Worm (Caenorhabditis elegans) whole organism, L1 larva: ENCODE data around the gene Y37H2A.11.

Experiments used
- C34B4.2 ChIP-seq: sonication (generic microtip); optimal IDR thresholded peaks from 2 replicates; lab custom pipeline; 2017; ENCODE audit warnings: mild to moderate bottlenecking, missing genetic modification characterization, missing compliant biosample characterization
- alr-1 ChIP-seq: fragments of 200-800 bp; sonication (Bioruptor generic); optimal IDR thresholded peaks from 2 replicates; lab custom pipeline; 2018; ENCODE audit warnings: borderline replicate concordance, mild to moderate bottlenecking, missing genetic modification characterization, missing compliant biosample characterization
- ama-1 ChIP-seq: fragments of 150-350 bp; optimal IDR thresholded peaks from 2 replicates; lab custom pipeline; 2014
- blmp-1 ChIP-seq: fragments of 150-350 bp; optimal IDR thresholded peaks from 2 replicates; lab custom pipeline; 2014; ENCODE audit warnings: missing biosample characterization, missing genetic modification characterization
- ceh-8 ChIP-seq: fragments of 200-800 bp; sonication (Bioruptor generic); optimal IDR thresholded peaks from 2 replicates; lab custom pipeline; 2018; ENCODE audit warnings: mild to moderate bottlenecking, missing genetic modification characterization, moderate library complexity, missing compliant biosample characterization
- efl-3 ChIP-seq: fragments of 200-800 bp; sonication (Bioruptor generic); optimal IDR thresholded peaks from 2 replicates; lab custom pipeline; 2018; ENCODE audit warnings: mild to moderate bottlenecking, missing genetic modification characterization, missing compliant biosample characterization
- egl-13 ChIP-seq: sonication (generic microtip); optimal IDR thresholded peaks from 2 replicates; lab custom pipeline; 2016; ENCODE audit warnings: missing genotype, missing genetic modification reagents, missing genetic modification characterization, missing compliant biosample characterization
- egl-27 ChIP-seq, 2 experiments: fragments of 150-350 bp in 1 of 2; sonication (generic microtip); optimal IDR thresholded peaks; 3 replicates each; lab custom pipeline; 2017 to 2018; ENCODE audit warnings: missing biosample characterization in 2 of 2, missing genetic modification characterization in 2 of 2, missing genetic modification reagents in 2 of 2
- elt-2 ChIP-seq: sonication (generic microtip); optimal IDR thresholded peaks from 2 replicates; lab custom pipeline; 2016; ENCODE audit warnings: missing genetic modification characterization, mild to moderate bottlenecking, inconsistent platforms, missing compliant biosample characterization, missing genetic modification reagents
- elt-3 ChIP-seq, 6 experiments: fragments of 150-350 bp in 1 of 6; sonication (generic microtip); optimal IDR thresholded peaks; 2 replicates each; lab custom pipeline; 2017 to 2018; ENCODE audit warnings: missing biosample characterization in 6 of 6, missing genetic modification characterization in 6 of 6, inconsistent platforms in 1 of 6
- fkh-4 ChIP-seq: sonication (generic microtip); optimal IDR thresholded peaks from 2 replicates; lab custom pipeline; 2016; ENCODE audit warnings: missing compliant biosample characterization, missing genetic modification characterization, borderline replicate concordance
- fkh-8 ChIP-seq: sonication (generic microtip); optimal IDR thresholded peaks from 2 replicates; lab custom pipeline; 2016; ENCODE audit warnings: mild to moderate bottlenecking, missing genetic modification characterization, missing compliant biosample characterization
- hlh-4 ChIP-seq: sonication (generic microtip); optimal IDR thresholded peaks from 2 replicates; lab custom pipeline; 2016; ENCODE audit warnings: mild to moderate bottlenecking, missing genetic modification characterization, missing compliant biosample characterization
- hpl-2 ChIP-seq: fragments of 150-350 bp; optimal IDR thresholded peaks from 2 replicates; lab custom pipeline; 2014; ENCODE audit warnings: missing biosample characterization, missing genetic modification reagents, missing genetic modification characterization
- irx-1 ChIP-seq: sonication (generic microtip); optimal IDR thresholded peaks from 2 replicates; lab custom pipeline; 2016; ENCODE audit warnings: missing genetic modification characterization, missing compliant biosample characterization
- jun-1 ChIP-seq: fragments of 150-350 bp; optimal IDR thresholded peaks from 2 replicates; lab custom pipeline; 2014; ENCODE audit warnings: missing biosample characterization, missing genetic modification reagents, missing genetic modification characterization
- lin-13 ChIP-seq: fragments of 150-350 bp; optimal IDR thresholded peaks from 2 replicates; lab custom pipeline; 2014; ENCODE audit warnings: missing biosample characterization, missing genetic modification reagents, missing genetic modification characterization
- lin-15B ChIP-seq: fragments of 150-350 bp; sonication (generic microtip); optimal IDR thresholded peaks from 3 replicates; lab custom pipeline; 2014; ENCODE audit warnings: missing biosample characterization, missing genetic modification characterization
- lin-35 ChIP-seq, 2 experiments: fragments of 150-350 bp; optimal IDR thresholded peaks; 2 replicates each; lab custom pipeline; 2014; ENCODE audit warnings: missing biosample characterization in 2 of 2, missing genetic modification characterization in 2 of 2, missing genetic modification reagents in 2 of 2
- lin-39 ChIP-seq: fragments of 150-350 bp; optimal IDR thresholded peaks from 2 replicates; lab custom pipeline; 2014; ENCODE audit warnings: missing biosample characterization, missing genetic modification reagents, missing genetic modification characterization
- mab-9 ChIP-seq: fragments of 200-800 bp; sonication (Bioruptor generic); IDR thresholded peaks from 2 replicates; pipeline ENCODE4 v1.3.6; 2022; ENCODE audit warnings: missing genetic modification reagents, missing genetic modification characterization, missing compliant biosample characterization
- mef-2 ChIP-seq: fragments of 150-350 bp; optimal IDR thresholded peaks from 2 replicates; lab custom pipeline; 2014; ENCODE audit warnings: missing biosample characterization, missing genetic modification characterization
- nhr-11 ChIP-seq: fragments of 150-350 bp; optimal IDR thresholded peaks from 2 replicates; lab custom pipeline; 2014; ENCODE audit warnings: missing biosample characterization, missing genetic modification characterization
- nhr-19 ChIP-seq: fragments of 200-800 bp; sonication (Bioruptor generic); conservative IDR thresholded peaks from 2 replicates; pipeline ENCODE4 v1.3.6; 2022; ENCODE audit warnings: missing genetic modification characterization, missing compliant biosample characterization
- nhr-47 ChIP-seq: sonication (generic microtip); optimal IDR thresholded peaks from 2 replicates; lab custom pipeline; 2016; ENCODE audit warnings: mild to moderate bottlenecking, missing genetic modification characterization, moderate library complexity, missing compliant biosample characterization
- nhr-76 ChIP-seq: sonication (generic microtip); optimal IDR thresholded peaks from 2 replicates; lab custom pipeline; 2017; ENCODE audit warnings: missing biosample characterization, missing genetic modification characterization
- nhr-84 ChIP-seq: sonication (generic microtip); optimal IDR thresholded peaks from 2 replicates; lab custom pipeline; 2017; ENCODE audit warnings: missing biosample characterization, missing genetic modification characterization
- nhr-85 ChIP-seq: sonication (generic microtip); peaks from one replicate; lab custom pipeline; 2016; ENCODE audit warnings: missing genetic modification characterization, inconsistent platforms, missing compliant biosample characterization
- nhr-90 ChIP-seq: sonication (generic microtip); optimal IDR thresholded peaks from 2 replicates; lab custom pipeline; 2016; ENCODE audit warnings: mild to moderate bottlenecking, missing genetic modification characterization, missing compliant biosample characterization; ENCODE audit not compliant: poor library complexity
- pag-3 ChIP-seq: sonication (generic microtip); optimal IDR thresholded peaks from 2 replicates; lab custom pipeline; 2017; ENCODE audit warnings: missing genetic modification characterization, mild to moderate bottlenecking, missing compliant biosample characterization, antibody characterized with exemption, borderline replicate concordance; ENCODE audit not compliant: insufficient read depth
- pax-3 ChIP-seq: fragments of 200-800 bp; sonication (Bioruptor generic); optimal IDR thresholded peaks from 2 replicates; lab custom pipeline; 2018; ENCODE audit warnings: mild to moderate bottlenecking, missing genetic modification characterization, moderate library complexity, missing compliant biosample characterization
- rnt-1 ChIP-seq: sonication (generic microtip); optimal IDR thresholded peaks from 2 replicates; lab custom pipeline; 2016; ENCODE audit warnings: mild to moderate bottlenecking, missing genetic modification characterization, moderate library complexity, missing compliant biosample characterization
- skn-1 ChIP-seq: fragments of 150-350 bp; optimal IDR thresholded peaks from 2 replicates; lab custom pipeline; 2014; ENCODE audit warnings: missing biosample characterization, missing genetic modification characterization
- snu-23 ChIP-seq: sonication (generic microtip); optimal IDR thresholded peaks from 2 replicates; lab custom pipeline; 2016; ENCODE audit warnings: missing genetic modification characterization, missing compliant biosample characterization
- sox-4 ChIP-seq: sonication (generic microtip); optimal IDR thresholded peaks from 2 replicates; lab custom pipeline; 2016; ENCODE audit warnings: missing genetic modification characterization, missing compliant biosample characterization
- sptf-1 ChIP-seq: fragments of 150-350 bp; optimal IDR thresholded peaks from 2 replicates; lab custom pipeline; 2014; ENCODE audit warnings: missing biosample characterization, missing genetic modification characterization
- tlp-1 ChIP-seq: fragments of 150-350 bp; optimal IDR thresholded peaks from 2 replicates; lab custom pipeline; 2014; ENCODE audit warnings: missing biosample characterization, missing genetic modification characterization
- unc-30 ChIP-seq: sonication (generic microtip); optimal IDR thresholded peaks from 2 replicates; lab custom pipeline; 2017; ENCODE audit warnings: missing biosample characterization, missing genetic modification characterization
- unc-62 ChIP-seq: fragments of 150-350 bp; optimal IDR thresholded peaks from 2 replicates; lab custom pipeline; 2014; ENCODE audit warnings: missing biosample characterization, missing genetic modification reagents, missing genetic modification characterization
- unc-98 ChIP-seq: fragments of 200-800 bp; sonication (Bioruptor generic); IDR thresholded peaks from 2 replicates; pipeline ENCODE4 v1.3.6; 2022; ENCODE audit warnings: missing genetic modification characterization, missing compliant biosample characterization
- vab-15 ChIP-seq: sonication (generic microtip); optimal IDR thresholded peaks from 2 replicates; lab custom pipeline; 2017; ENCODE audit warnings: missing genotype, mild to moderate bottlenecking, missing genetic modification characterization, missing compliant biosample characterization
- zag-1 ChIP-seq: fragments of 150-350 bp; optimal IDR thresholded peaks from 2 replicates; lab custom pipeline; 2014; ENCODE audit warnings: missing biosample characterization, missing genetic modification characterization
- ztf-11 ChIP-seq, 2 experiments: sonication (generic microtip); optimal IDR thresholded peaks; 2 replicates each; lab custom pipeline; 2016 to 2017; ENCODE audit warnings: missing genetic modification characterization in 2 of 2, missing biosample characterization in 1 of 2, missing compliant biosample characterization in 1 of 2
- ztf-4 ChIP-seq: fragments of 150-350 bp; optimal IDR thresholded peaks from 2 replicates; lab custom pipeline; 2014; ENCODE audit warnings: missing biosample characterization, missing genetic modification characterization

Y37H2A.11 gene

DNA sequence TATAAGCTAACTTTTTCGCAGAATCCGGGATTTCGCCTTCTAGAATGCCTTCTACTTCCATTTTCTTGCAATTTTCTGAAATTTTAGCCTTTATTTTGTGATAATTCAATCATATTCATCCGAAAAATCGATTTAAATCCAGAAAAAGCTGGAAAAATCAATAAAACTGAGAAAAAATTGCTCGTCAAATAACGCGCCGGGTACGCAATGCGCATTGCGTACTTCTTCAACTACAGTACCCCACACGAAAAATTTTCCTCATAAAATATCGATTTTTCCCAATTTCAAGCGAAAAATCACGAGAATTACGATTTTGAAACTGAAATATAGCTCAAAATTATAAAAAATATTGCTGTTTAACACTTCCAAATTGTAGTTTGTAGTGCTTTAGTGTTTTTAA lies 10.2 kb upstream of the Y37H2A.11 start, which contains the start of gene Y37H2A.12:
Y37H2A.12 (minus strand) TSS at position 81 of the 400 bp plus-strand sequence.
- no peak for TF ChIP-seq sox-4 (tag; lab: Kevin White, UChicago)
- TF ChIP-seq pax-3, result no peak
- TF ChIP-seq nhr-84 (tag; lab: Kevin White, UChicago), result no peak
- no peak for TF ChIP-seq efl-3 (GFP tag; lab: Kevin White, UChicago)
- TF ChIP-seq blmp-1 (tag; lab: Kevin White, UChicago), result no peak
- no peak for TF ChIP-seq nhr-11
- TF ChIP-seq skn-1 (tag; lab: Kevin White, UChicago), result no peak
- TF ChIP-seq elt-2 (tag; lab: Kevin White, UChicago), result no peak
- no peak for TF ChIP-seq sptf-1
- TF ChIP-seq C34B4.2 (tag; lab: Kevin White, UChicago), result no peak
- no peak for TF ChIP-seq snu-23
- TF ChIP-seq fkh-8 (tag; lab: Kevin White, UChicago), result no peak
- no peak for TF ChIP-seq elt-3 (tag; optimal IDR thresholded peaks at IDR 0.05; lab: Kevin White, UChicago)
- TF ChIP-seq lin-13, result no peak
- TF ChIP-seq hpl-2 (GFP tag; lab: Kevin White, UChicago), result no peak
- no peak for TF ChIP-seq fkh-4 (tag; lab: Kevin White, UChicago)
- TF ChIP-seq nhr-85, result no peak
- no peak for TF ChIP-seq egl-27 (tag; optimal IDR thresholded peaks at IDR 0.05; lab: Kevin White, UChicago)
- TF ChIP-seq ztf-4 (tag; lab: Kevin White, UChicago), result no peak
- no peak for TF ChIP-seq unc-98 (GFP tag; lab: Robert Waterston, UW)

- TF ChIP-seq ztf-4 (tag; lab: Kevin White, UChicago), result no peak
- TF ChIP-seq, all 84 proteins: peak for 0
Observed at ce11 chrV:18133177-18133576, 8.1 kb upstream of the Y37H2A.11 start, which contains the start of gene Y37H2A.18. Y37H2A.18 (minus strand) TSS chrV:18133277.

- TF ChIP-seq unc-62 (GFP tag; lab: Kevin White, UChicago) (no peak), lin-35 (GFP tag; optimal IDR thresholded peaks at IDR 0.05; lab: Kevin White, UChicago) (no peak), rnt-1 (tag; lab: Kevin White, UChicago) (no peak), mef-2 (tag; lab: Kevin White, UChicago) (no peak), vab-15 (tag; lab: Kevin White, UChicago) (no peak), nhr-85 (no peak), lin-15B (no peak), nhr-76 (tag; lab: Kevin White, UChicago) (no peak), unc-30 (tag; lab: Kevin White, UChicago) (no peak), lin-39 (tag; lab: Kevin White, UChicago) (no peak), mab-9 (GFP tag; lab: Robert Waterston, UW) (no peak), egl-13 (tag; lab: Kevin White, UChicago) (no peak), hlh-4 (tag; lab: Kevin White, UChicago) (no peak), irx-1 (no peak), skn-1 (tag; lab: Kevin White, UChicago) (no peak), ceh-8 (GFP tag; lab: Kevin White, UChicago) (no peak), zag-1 (tag; lab: Kevin White, UChicago) (no peak), nhr-19 (GFP tag; lab: Robert Waterston, UW) (no peak), C34B4.2 (tag; lab: Kevin White, UChicago) (no peak), pag-3 (no peak)
Observed at ce11 chrV:18134378-18134777, 6.9 kb upstream of the Y37H2A.11 start, which contains the start of gene Y37H2A.7. Y37H2A.7 (minus strand) TSS chrV:18134478.

ce11 chrV:18137679-18138078 lies 3.6 kb upstream of the Y37H2A.11 start:
- TF ChIP-seq ceh-8 (GFP tag; lab: Kevin White, UChicago), result no peak
- TF ChIP-seq nhr-47, result no peak
- TF ChIP-seq alr-1 (tag; lab: Kevin White, UChicago), result no peak
- TF ChIP-seq tlp-1 (tag; lab: Kevin White, UChicago), result no peak
- no peak for TF ChIP-seq rnt-1 (tag; lab: Kevin White, UChicago)
- TF ChIP-seq ama-1 (lab: Kevin White, UChicago), result no peak
- no peak for TF ChIP-seq nhr-85
- no peak for TF ChIP-seq pag-3
- no peak for TF ChIP-seq hlh-4 (tag; lab: Kevin White, UChicago)
- TF ChIP-seq jun-1, result no peak
- no peak for TF ChIP-seq C34B4.2 (tag; lab: Kevin White, UChicago)
- TF ChIP-seq elt-3 (tag; optimal IDR thresholded peaks at IDR 0.05; lab: Kevin White, UChicago), result no peak
- TF ChIP-seq nhr-90 (tag; lab: Kevin White, UChicago), result no peak
- TF ChIP-seq ztf-11 (tag; optimal IDR thresholded peaks at IDR 0.05; lab: Kevin White, UChicago), result no peak
